Fruit fly (Drosophila melanogaster): ENCODE data around the gene CG14434.

CG14434 gene

DNA sequence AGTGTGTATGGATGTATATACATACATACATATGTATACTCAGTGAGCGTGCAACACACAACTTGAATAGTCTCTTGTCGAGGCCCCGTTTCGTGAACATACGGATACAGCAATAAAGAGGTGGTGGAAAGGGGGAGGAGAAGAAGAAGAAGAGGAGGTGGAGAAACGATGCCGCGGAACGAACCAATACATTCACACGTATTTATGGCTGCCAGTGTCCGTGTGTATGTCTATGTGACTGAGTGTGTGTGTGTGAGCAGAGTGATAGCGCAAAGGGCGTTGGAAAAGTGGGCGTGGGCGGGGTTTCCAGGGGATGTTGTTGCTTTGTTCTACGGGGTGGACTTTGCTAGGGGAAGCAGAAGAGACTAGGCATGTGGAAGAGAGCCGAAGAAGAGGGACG lies 13.6 kb downstream of the CG14434 start (continued):
- TF ChIP-seq Dip2 (GFP tag; IDR thresholded peaks at IDR 0.05): no peak
- TF ChIP-seq CG4617 (GFP tag; optimal IDR thresholded peaks at IDR 0.05; ENCODE audit: borderline replicate concordance): no peak
- TF ChIP-seq CG3281 (GFP tag; optimal IDR thresholded peaks at IDR 0.05): no peak
- TF ChIP-seq gt (GFP tag; IDR thresholded peaks at IDR 0.05): no peak
- no peak for TF ChIP-seq Nf-YA (GFP tag; IDR thresholded peaks at IDR 0.05)
- TF ChIP-seq HLH3B (GFP tag; IDR thresholded peaks at IDR 0.05): no peak
- no peak for TF ChIP-seq zf30C (GFP tag; optimal IDR thresholded peaks at IDR 0.05)
- peak; percentile 26 for TF ChIP-seq gro (GFP tag; optimal IDR thresholded peaks at IDR 0.05)
- peak; percentile 65 for TF ChIP-seq CG15479 (GFP tag; optimal IDR thresholded peaks at IDR 0.05)
- TF ChIP-seq CG10274 (GFP tag; optimal IDR thresholded peaks at IDR 0.05): no peak
- TF ChIP-seq zfh1 (GFP tag; IDR thresholded peaks at IDR 0.05): no peak
- TF ChIP-seq CG4820 (GFP tag; optimal IDR thresholded peaks at IDR 0.05): no peak
- TF ChIP-seq sr (GFP tag; IDR thresholded peaks at IDR 0.05): no peak
- no peak for TF ChIP-seq CG1602 (GFP tag; optimal IDR thresholded peaks at IDR 0.05)
- no peak for TF ChIP-seq so (GFP tag; IDR thresholded peaks at IDR 0.05)
- no peak for TF ChIP-seq Awh (GFP tag; IDR thresholded peaks at IDR 0.05)
- TF ChIP-seq tna (GFP tag; IDR thresholded peaks at IDR 0.05; ENCODE audit: partially characterized antibody): no peak; the same call in 1 of the 2 replicates
- TF ChIP-seq Lpt (GFP tag; optimal IDR thresholded peaks at IDR 0.05): no peak
- peak; percentile 22 for TF ChIP-seq ftz-f1 (GFP tag; optimal IDR thresholded peaks at IDR 0.05)
- no peak for TF ChIP-seq Ssrp (tag; optimal IDR thresholded peaks at IDR 0.05)
- TF ChIP-seq NK7.1 (GFP tag; optimal IDR thresholded peaks at IDR 0.05): no peak
- TF ChIP-seq cad (GFP tag; optimal IDR thresholded peaks at IDR 0.05): peak; percentile 82
- no peak for TF ChIP-seq ssp (GFP tag; IDR thresholded peaks at IDR 0.05)
- TF ChIP-seq CG2678 (tag; optimal IDR thresholded peaks at IDR 0.05): no peak
- TF ChIP-seq CG11723 (GFP tag; optimal IDR thresholded peaks at IDR 0.05): no peak
- no peak for TF ChIP-seq ERR (GFP tag; optimal IDR thresholded peaks at IDR 0.05)

dm6 chrX:6852574-6852973 lies 14.4 kb downstream of the CG14434 start:
- TF ChIP-seq CG5180 (GFP tag; optimal IDR thresholded peaks at IDR 0.05): peak; percentile 58
- peak; percentile 87 for TF ChIP-seq CG3847 (GFP tag; IDR thresholded peaks at IDR 0.05)
- TF ChIP-seq nom (GFP tag; optimal IDR thresholded peaks at IDR 0.05): peak; percentile 79
- peak; percentile 95 for TF ChIP-seq CG12769 (tag; optimal IDR thresholded peaks at IDR 0.05)
- TF ChIP-seq HLHmδ (GFP tag; optimal IDR thresholded peaks at IDR 0.05): no peak
- peak; percentile 67 for TF ChIP-seq CG8765 (GFP tag; IDR thresholded peaks at IDR 0.05)
- no peak for TF ChIP-seq inv (GFP tag; IDR thresholded peaks at IDR 0.05; ENCODE audit: partially characterized antibody)
- TF ChIP-seq cato (GFP tag; optimal IDR thresholded peaks at IDR 0.05; ENCODE audit: borderline replicate concordance): peak; percentile 81
- peak; percentile 95 for TF ChIP-seq HmgZ (tag; optimal IDR thresholded peaks at IDR 0.05)
- TF ChIP-seq CG11247 (GFP tag; IDR thresholded peaks at IDR 0.05): peak; percentile 90
- TF ChIP-seq Hmx (GFP tag; optimal IDR thresholded peaks at IDR 0.05): peak; percentile 74
- TF ChIP-seq Nf-YC (tag; optimal IDR thresholded peaks at IDR 0.05): peak; percentile 86
- peak; percentile 79 for TF ChIP-seq CG31224 (GFP tag; IDR thresholded peaks at IDR 0.05)
- no peak for TF ChIP-seq Kr (GFP tag; optimal IDR thresholded peaks at IDR 0.05)
- peak; percentile 89 for TF ChIP-seq fd3F (GFP tag; optimal IDR thresholded peaks at IDR 0.05)
- TF ChIP-seq C15 (GFP tag; IDR thresholded peaks at IDR 0.05): 0 out of 3 replicates have a peak, but pooled peaks have one; percentile 60
- TF ChIP-seq Dad (GFP tag; optimal IDR thresholded peaks at IDR 0.05): peak; percentile 92
- TF ChIP-seq CG9817 (tag; optimal IDR thresholded peaks at IDR 0.05): peak; percentile 95
- TF ChIP-seq Blimp-1 (GFP tag; optimal IDR thresholded peaks at IDR 0.05): peak; percentile 86
- TF ChIP-seq CG5953 (GFP tag; IDR thresholded peaks at IDR 0.05): peak; percentile 71
- TF ChIP-seq CG2712 (tag; optimal IDR thresholded peaks at IDR 0.05): peak; percentile 92
- peak; percentile 82 for TF ChIP-seq croc (GFP tag; conservative IDR thresholded peaks at IDR 0.05)
- peak; percentile 92 for TF ChIP-seq dysf (GFP tag; IDR thresholded peaks at IDR 0.05)
- TF ChIP-seq caup (GFP tag; optimal IDR thresholded peaks at IDR 0.05; ENCODE audit: severe bottlenecking): peak; percentile 90
- TF ChIP-seq Meics (GFP tag; optimal IDR thresholded peaks at IDR 0.05): peak; percentile 93
- peak; percentile 99 for TF ChIP-seq Ets65A (GFP tag)
- TF ChIP-seq CG9609 (GFP tag; optimal IDR thresholded peaks at IDR 0.05): peak; percentile 93
